Fruit fly (Drosophila melanogaster): ENCODE measurements around the gene Npc2b.

Npc2b gene

DNA sequence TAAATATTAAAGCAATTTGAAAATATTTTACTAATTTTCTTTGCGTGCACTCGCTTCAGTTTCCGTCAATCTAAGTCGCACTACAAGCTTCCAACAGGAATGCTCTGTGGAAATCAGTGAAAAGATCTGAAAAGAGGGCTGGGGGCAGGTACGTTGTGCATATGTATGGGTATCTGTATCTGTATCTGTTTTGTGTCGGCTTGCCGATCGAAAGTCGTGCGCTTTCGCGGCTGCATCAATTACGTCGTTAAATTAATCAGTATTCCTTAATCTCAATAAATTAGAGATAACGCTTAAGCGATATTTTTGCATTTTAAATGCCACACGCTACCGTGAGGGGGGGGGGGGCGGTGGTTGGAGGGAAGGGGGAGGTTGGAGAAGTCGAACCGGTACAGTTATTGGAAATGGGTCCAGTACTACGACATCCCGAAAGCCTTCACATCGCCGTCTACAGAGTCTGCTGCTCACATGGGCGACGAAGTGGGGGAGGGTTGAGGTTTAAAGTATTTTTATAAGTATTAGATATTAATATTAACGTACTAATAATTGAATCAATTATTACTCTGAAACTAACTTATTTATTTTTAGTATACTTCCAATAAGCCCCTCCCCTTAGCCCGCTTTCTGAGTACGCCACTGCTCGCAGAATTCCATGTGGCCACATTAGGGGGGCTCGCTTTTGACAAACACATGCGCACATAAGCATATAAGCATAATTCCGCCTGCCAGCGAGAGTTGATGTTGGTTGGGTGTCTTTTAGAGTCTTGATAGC lies 36.1 kb upstream of the Npc2b start (continued):
- peak; percentile 79 for TF ChIP-seq CG7786 (GFP tag; optimal IDR thresholded peaks at IDR 0.05)
- TF ChIP-seq en (GFP tag; optimal IDR thresholded peaks at IDR 0.05) = no peak
- peak; percentile 95 for TF ChIP-seq wor (GFP tag; IDR thresholded peaks at IDR 0.05)

DNA sequence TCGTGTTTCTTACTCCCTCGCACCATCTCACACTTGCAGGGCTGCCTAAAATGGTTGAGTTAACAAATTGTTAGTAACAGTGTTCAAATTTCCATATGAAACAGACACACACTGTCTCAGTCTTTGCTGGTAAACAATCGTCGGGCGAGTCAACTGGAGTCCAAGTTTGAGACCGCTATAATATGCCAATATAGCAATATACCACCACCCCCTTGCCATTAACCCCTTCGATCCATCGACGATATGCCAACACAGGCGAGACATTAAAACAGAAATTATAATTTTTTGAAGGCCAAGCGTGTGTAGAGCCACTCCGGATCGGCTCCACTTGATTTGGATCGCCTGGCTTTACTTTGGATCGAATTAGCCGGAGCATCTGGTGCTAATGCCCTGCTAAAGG lies 35.2 kb upstream of the Npc2b start:
- TF ChIP-seq vvl (GFP tag; IDR thresholded peaks at IDR 0.05) (peak; percentile 77), CG17612 (GFP tag; IDR thresholded peaks at IDR 0.05) (no peak), MBD-R2 (GFP tag; IDR thresholded peaks at IDR 0.05) (peak; percentile 14; the same call in 1 of the 2 replicates), CG8281 (tag; optimal IDR thresholded peaks at IDR 0.05) (peak; percentile 91), CG9932 (GFP tag; IDR thresholded peaks at IDR 0.05) (no peak), CG6813 (GFP tag; optimal IDR thresholded peaks at IDR 0.05) (no peak), odd (GFP tag; optimal IDR thresholded peaks at IDR 0.05) (no peak), CG8290 (GFP tag; optimal IDR thresholded peaks at IDR 0.05) (no peak), CG8290 (tag; optimal IDR thresholded peaks at IDR 0.05) (peak in 1 of 2 experiments; percentile 45), Six4 (GFP tag; optimal IDR thresholded peaks at IDR 0.05) (no peak), Hand (GFP tag; optimal IDR thresholded peaks at IDR 0.05) (no peak), Vsx1 (GFP tag; optimal IDR thresholded peaks at IDR 0.05) (no peak), crol (GFP tag; IDR thresholded peaks at IDR 0.05) (peak; percentile 49), rib (GFP tag; IDR thresholded peaks at IDR 0.05) (peak; percentile 54; the same call in 1 of the 2 replicates), CG15269 (tag; optimal IDR thresholded peaks at IDR 0.05) (no peak), bigmax (GFP tag; optimal IDR thresholded peaks at IDR 0.05) (no peak), Med (GFP tag) (peak; percentile 74), nerfin-1 (tag; optimal IDR thresholded peaks at IDR 0.05) (no peak), ato (GFP tag; IDR thresholded peaks at IDR 0.05; ENCODE audit: partially characterized antibody) (no peak), cwo (GFP tag; optimal IDR thresholded peaks at IDR 0.05) (peak; percentile 33), Mrtf (GFP tag; IDR thresholded peaks at IDR 0.05) (0 out of 3 replicates have a peak, but pooled peaks have one; percentile 6), CG7745 (tag; optimal IDR thresholded peaks at IDR 0.05) (no peak), chinmo (GFP tag; IDR thresholded peaks at IDR 0.05; ENCODE audit: partially characterized antibody) (peak; percentile 80), kay (GFP tag; optimal IDR thresholded peaks at IDR 0.05) (no peak), ftz-f1 (GFP tag; optimal IDR thresholded peaks at IDR 0.05) (peak; percentile 67), NC2α (GFP tag; optimal IDR thresholded peaks at IDR 0.05) (no peak), GATAe (GFP tag; conservative IDR thresholded peaks at IDR 0.05) (no peak), CG12769 (tag; optimal IDR thresholded peaks at IDR 0.05) (peak; percentile 72), mirr (GFP tag; optimal IDR thresholded peaks at IDR 0.05) (peak; percentile 18), nmo (GFP tag; optimal IDR thresholded peaks at IDR 0.05) (no peak), abd-A (tag; optimal IDR thresholded peaks at IDR 0.05) (peak; percentile 87), CG13894 (tag; optimal IDR thresholded peaks at IDR 0.05) (peak; percentile 96), E2f1 (GFP tag; IDR thresholded peaks at IDR 0.05) (no peak), ci (GFP tag; IDR thresholded peaks at IDR 0.05) (0 out of 3 replicates have a peak, but pooled peaks have one; percentile 15), NFAT (GFP tag; IDR thresholded peaks at IDR 0.05) (0 out of 2 replicates have a peak, but pooled peaks have one; percentile 25), CG32532 (GFP tag; IDR thresholded peaks at IDR 0.05) (no peak), CG15011 (GFP tag; optimal IDR thresholded peaks at IDR 0.05) (peak; percentile 19), exex (tag; optimal IDR thresholded peaks at IDR 0.05) (peak; percentile 14), jumu (GFP tag; optimal IDR thresholded peaks at IDR 0.05) (no peak), Rfx (GFP tag; IDR thresholded peaks at IDR 0.05) (peak; percentile 14; the same call in 1 of the 2 replicates), tin (GFP tag; optimal IDR thresholded peaks at IDR 0.05) (no peak), dmrt11E (tag; optimal IDR thresholded peaks at IDR 0.05) (no peak), CG7987 (GFP tag; optimal IDR thresholded peaks at IDR 0.05) (no peak)

Measured in whole organism, embryonic.